Fruit fly (Drosophila melanogaster): ENCODE data around the gene alpha-Man-Ib.

alpha-Man-Ib gene

dm6 chr3R:29087926-29088487 is 24.6 kb downstream of the alpha-Man-Ib start (continued):
- TF ChIP-seq CG34422 (GFP tag; IDR thresholded peaks at IDR 0.05): peak; percentile 72; the same call in 1 of the 3 replicates
- no peak for TF ChIP-seq sens-2 (GFP tag; IDR thresholded peaks at IDR 0.05)
- no peak for TF ChIP-seq luna (GFP tag; optimal IDR thresholded peaks at IDR 0.05)
- 0 out of 3 replicates have a peak, but pooled peaks have one; percentile 15 for TF ChIP-seq sr (GFP tag; IDR thresholded peaks at IDR 0.05)
- no peak for TF ChIP-seq disco-r (GFP tag; optimal IDR thresholded peaks at IDR 0.05)
- TF ChIP-seq Bteb2 (GFP tag; optimal IDR thresholded peaks at IDR 0.05): no peak
- no peak for TF ChIP-seq vnd (GFP tag; IDR thresholded peaks at IDR 0.05; ENCODE audit: partially characterized antibody)
- TF ChIP-seq CG8765 (GFP tag; IDR thresholded peaks at IDR 0.05): no peak
- TF ChIP-seq trh (GFP tag; optimal IDR thresholded peaks at IDR 0.05): no peak
- TF ChIP-seq CG34224 (GFP tag; IDR thresholded peaks at IDR 0.05; ENCODE audit: partially characterized antibody): peak; percentile 39; the same call in 1 of the 3 replicates
- no peak for TF ChIP-seq slbo (GFP tag; IDR thresholded peaks at IDR 0.05)
- no peak for TF ChIP-seq CG10147 (GFP tag; optimal IDR thresholded peaks at IDR 0.05)
- peak; percentile 55 for TF ChIP-seq crol (GFP tag; IDR thresholded peaks at IDR 0.05)
- no peak for TF ChIP-seq Dfd (GFP tag; optimal IDR thresholded peaks at IDR 0.05)
- no peak for TF ChIP-seq Dref (GFP tag; IDR thresholded peaks at IDR 0.05)
- TF ChIP-seq CG33557 (GFP tag; optimal IDR thresholded peaks at IDR 0.05): no peak
- TF ChIP-seq CG8924 (tag; optimal IDR thresholded peaks at IDR 0.05): no peak
- peak; percentile 3 for TF ChIP-seq MTF-1 (GFP tag; optimal IDR thresholded peaks at IDR 0.05; ENCODE audit: borderline replicate concordance)
- TF ChIP-seq zen2 (GFP tag; IDR thresholded peaks at IDR 0.05; ENCODE audit: partially characterized antibody): no peak
- TF ChIP-seq hth (optimal IDR thresholded peaks at IDR 0.05): no peak
- TF ChIP-seq H15 (GFP tag; IDR thresholded peaks at IDR 0.05): no peak
- TF ChIP-seq CG11093 (GFP tag; IDR thresholded peaks at IDR 0.05): no peak
- no peak for TF ChIP-seq Myb (GFP tag; optimal IDR thresholded peaks at IDR 0.05)
- TF ChIP-seq CG13287 (GFP tag; IDR thresholded peaks at IDR 0.05; ENCODE audit: partially characterized antibody): peak; percentile 29
- TF ChIP-seq E2f1 (GFP tag; IDR thresholded peaks at IDR 0.05): no peak
- TF ChIP-seq Mad (GFP tag; optimal IDR thresholded peaks at IDR 0.05): no peak
- 0 out of 2 replicates have a peak, but pooled peaks have one; percentile 23 for TF ChIP-seq CG6689 (GFP tag; IDR thresholded peaks at IDR 0.05)
- no peak for TF ChIP-seq cato (GFP tag; optimal IDR thresholded peaks at IDR 0.05; ENCODE audit: borderline replicate concordance)
- TF ChIP-seq CG15269 (tag; optimal IDR thresholded peaks at IDR 0.05): no peak
- TF ChIP-seq Sry-β (GFP tag; optimal IDR thresholded peaks at IDR 0.05): no peak
- TF ChIP-seq pros (GFP tag; optimal IDR thresholded peaks at IDR 0.05): peak; percentile 63
- TF ChIP-seq Vsx1 (GFP tag; optimal IDR thresholded peaks at IDR 0.05): no peak
- TF ChIP-seq fd102C (GFP tag; optimal IDR thresholded peaks at IDR 0.05): no peak
- TF ChIP-seq CG12942 (GFP tag; optimal IDR thresholded peaks at IDR 0.05): no peak
- TF ChIP-seq CG8388 (GFP tag; optimal IDR thresholded peaks at IDR 0.05): no peak
- TF ChIP-seq Sox100B (GFP tag; optimal IDR thresholded peaks at IDR 0.05): no peak
- no peak for TF ChIP-seq CG31224 (GFP tag; IDR thresholded peaks at IDR 0.05)
- TF ChIP-seq CTCF (GFP tag; optimal IDR thresholded peaks at IDR 0.05): no peak
- TF ChIP-seq sc (optimal IDR thresholded peaks at IDR 0.05): no peak
- no peak for TF ChIP-seq sc (GFP tag; optimal IDR thresholded peaks at IDR 0.05)
- no peak for TF ChIP-seq CG2199 (GFP tag; IDR thresholded peaks at IDR 0.05)
- no peak for TF ChIP-seq peb (GFP tag; IDR thresholded peaks at IDR 0.05)
- peak; percentile 57 for TF ChIP-seq Med (GFP tag)
- TF ChIP-seq stc (GFP tag; IDR thresholded peaks at IDR 0.05): no peak
- no peak for TF ChIP-seq bowl (GFP tag; IDR thresholded peaks at IDR 0.05)
- no peak for TF ChIP-seq Antp (GFP tag; optimal IDR thresholded peaks at IDR 0.05)
- no peak for TF ChIP-seq Hmr (GFP tag; optimal IDR thresholded peaks at IDR 0.05)
- TF ChIP-seq sens (GFP tag): peak; percentile 69
- peak; percentile 76 for TF ChIP-seq nom (GFP tag; optimal IDR thresholded peaks at IDR 0.05)
- no peak for TF ChIP-seq otp (GFP tag; IDR thresholded peaks at IDR 0.05)
- TF ChIP-seq CG11504 (tag; optimal IDR thresholded peaks at IDR 0.05): no peak
- TF ChIP-seq Lhr (GFP tag; optimal IDR thresholded peaks at IDR 0.05): no peak
